Fruit fly (Drosophila melanogaster): ENCODE measurements around the gene Septin4.
A peak's percentile ranks its signal among the peaks of the same experiment; 100 is the strongest.

Gene Septin4

DNA sequence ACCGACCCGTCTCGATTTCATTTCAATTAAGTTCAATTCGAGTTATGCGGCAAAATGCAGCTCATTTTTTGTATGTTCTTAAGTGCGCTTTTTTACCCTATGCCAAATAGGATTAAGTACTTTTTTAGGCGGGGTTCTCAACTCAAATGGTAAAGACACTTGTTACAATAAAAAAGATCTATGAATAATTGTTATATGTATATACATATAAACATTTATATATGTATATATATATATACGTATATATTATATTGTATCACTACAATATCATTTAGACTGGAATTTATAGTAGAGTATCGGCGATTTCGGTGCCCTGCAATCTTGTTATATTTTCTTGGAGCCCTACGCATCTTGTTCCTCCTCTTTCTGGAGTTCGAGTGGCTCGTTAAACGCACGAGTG is 5.0 kb downstream of the Septin4 start:
- TF ChIP-seq bsh (GFP tag; optimal IDR thresholded peaks at IDR 0.05) = peak in 1 of 2 experiments; percentile 55
- TF ChIP-seq bbx (GFP tag; IDR thresholded peaks at IDR 0.05; ENCODE audit: partially characterized antibody) = no peak
- TF ChIP-seq gem (tag; optimal IDR thresholded peaks at IDR 0.05) = peak; percentile 29
- peak; percentile 29 for TF ChIP-seq Blimp-1 (GFP tag; optimal IDR thresholded peaks at IDR 0.05)
- peak; percentile 15 for TF ChIP-seq nmo (GFP tag; optimal IDR thresholded peaks at IDR 0.05)
- no peak for TF ChIP-seq p53 (GFP tag; optimal IDR thresholded peaks at IDR 0.05)
- TF ChIP-seq zf30C (GFP tag; optimal IDR thresholded peaks at IDR 0.05) = no peak
- TF ChIP-seq CG2712 (tag; optimal IDR thresholded peaks at IDR 0.05) = peak; percentile 34
- TF ChIP-seq Doc2 (GFP tag; IDR thresholded peaks at IDR 0.05) = no peak
- TF ChIP-seq D19A (tag; optimal IDR thresholded peaks at IDR 0.05) = peak; percentile 92
- peak; percentile 25 for TF ChIP-seq fd96Cb (tag; optimal IDR thresholded peaks at IDR 0.05)

DNA sequence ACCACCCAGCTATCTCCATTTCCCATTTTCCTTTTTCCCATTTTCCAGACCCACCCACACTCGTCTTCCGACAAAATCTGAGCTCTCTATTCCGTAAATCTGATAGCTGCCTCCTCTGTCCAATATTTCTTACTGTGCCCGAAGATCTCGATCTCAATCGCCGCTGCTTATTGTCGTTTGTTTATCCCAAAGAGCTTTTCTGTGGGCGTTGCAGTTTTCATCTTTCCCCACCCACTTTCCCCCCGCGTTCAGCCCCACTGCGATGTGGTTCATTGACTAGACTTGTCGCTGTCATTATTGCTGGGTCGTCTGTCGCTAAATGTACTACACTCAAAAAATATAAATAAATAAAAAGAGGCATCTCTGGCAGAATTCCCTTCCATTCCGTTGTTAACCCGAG is 5.6 kb downstream of the Septin4 start:
- TF ChIP-seq sr (GFP tag; IDR thresholded peaks at IDR 0.05) (peak; percentile 90), grn (GFP tag; optimal IDR thresholded peaks at IDR 0.05) (peak; percentile 34), zf30C (GFP tag; optimal IDR thresholded peaks at IDR 0.05) (no peak)

DNA sequence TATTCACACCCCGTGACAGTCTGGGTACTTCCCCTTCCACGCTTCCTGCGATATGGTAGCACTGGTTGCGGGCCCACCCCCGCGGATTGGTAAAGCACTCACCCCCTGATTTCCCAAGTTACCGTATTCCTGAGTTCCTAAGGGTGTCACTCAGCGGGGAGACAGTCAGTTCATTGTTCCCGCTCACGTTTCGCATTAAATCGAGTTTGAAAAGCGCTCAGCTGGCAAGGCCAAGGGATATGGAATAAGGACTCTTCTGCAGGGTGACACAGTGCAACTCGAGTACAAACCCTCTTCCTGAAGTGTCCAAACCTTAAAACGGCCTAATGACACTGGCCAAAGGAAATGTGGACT is 6.9 kb downstream of the Septin4 start:
- TF ChIP-seq pros (GFP tag; optimal IDR thresholded peaks at IDR 0.05) (peak; percentile 74), E2f2 (GFP tag; IDR thresholded peaks at IDR 0.05) (0 out of 2 replicates have a peak, but pooled peaks have one; percentile 9), gcm2 (GFP tag; optimal IDR thresholded peaks at IDR 0.05) (no peak), Dref (GFP tag; IDR thresholded peaks at IDR 0.05) (0 out of 2 replicates have a peak, but pooled peaks have one; percentile 31), Med (GFP tag) (peak; percentile 31), ci (GFP tag; IDR thresholded peaks at IDR 0.05) (no peak), CG13287 (GFP tag; IDR thresholded peaks at IDR 0.05; ENCODE audit: partially characterized antibody) (no peak), CG5953 (GFP tag; IDR thresholded peaks at IDR 0.05) (no peak), z (GFP tag; IDR thresholded peaks at IDR 0.05) (peak; percentile 60; the same call in 2 of the 3 replicates), CG14710 (tag; optimal IDR thresholded peaks at IDR 0.05) (peak; percentile 32)

DNA sequence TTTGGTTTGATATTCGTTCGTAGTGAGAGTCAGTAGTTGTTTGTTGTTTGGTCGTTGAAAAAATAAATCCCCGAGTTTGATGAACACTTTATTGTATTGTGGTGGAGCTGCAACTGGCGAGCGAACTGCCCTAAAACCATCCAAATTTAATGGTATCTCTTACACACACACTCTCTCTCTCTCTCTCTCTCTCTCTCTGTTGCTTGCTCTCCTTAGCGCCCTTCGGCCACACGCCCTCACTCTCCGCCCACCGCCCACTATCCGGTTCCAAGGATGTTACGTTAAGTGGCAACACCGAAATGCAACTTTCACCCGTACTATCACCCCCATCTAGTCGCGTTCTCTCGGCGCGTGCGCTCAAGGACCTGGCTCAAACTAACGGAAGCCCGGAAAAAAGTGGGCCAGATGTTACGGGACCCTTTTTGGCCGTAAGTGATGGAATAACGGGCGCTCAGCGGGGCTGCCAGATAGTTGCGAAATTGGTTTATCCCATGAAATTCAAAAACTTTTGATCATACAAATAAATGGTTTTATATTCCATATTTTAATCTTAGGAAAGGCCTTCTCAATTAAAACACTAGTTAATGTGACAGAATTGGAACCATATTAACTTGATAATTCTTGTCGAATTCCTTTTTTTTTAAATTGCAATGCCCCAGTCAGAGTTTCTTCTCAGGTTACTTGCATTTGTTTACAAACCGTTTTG is 7.4 kb downstream of the Septin4 start:
- no peak for TF ChIP-seq Ravus (GFP tag; IDR thresholded peaks at IDR 0.05)
- peak; percentile 80 for TF ChIP-seq ewg (GFP tag; optimal IDR thresholded peaks at IDR 0.05)
- TF ChIP-seq CG11504 (tag; optimal IDR thresholded peaks at IDR 0.05) = peak; percentile 38
- TF ChIP-seq cad (GFP tag; optimal IDR thresholded peaks at IDR 0.05) = no peak
- TF ChIP-seq esg (GFP tag; conservative IDR thresholded peaks at IDR 0.05) = no peak
- TF ChIP-seq Med (GFP tag) = peak; percentile 36
- TF ChIP-seq sens (GFP tag) = peak; percentile 78
- 0 out of 4 replicates have a peak, but pooled peaks have one; percentile 25 for TF ChIP-seq chinmo (GFP tag; IDR thresholded peaks at IDR 0.05; ENCODE audit: partially characterized antibody)
- TF ChIP-seq CG17912 (GFP tag; optimal IDR thresholded peaks at IDR 0.05) = no peak
- no peak for TF ChIP-seq grn (GFP tag; optimal IDR thresholded peaks at IDR 0.05)
- TF ChIP-seq Deaf1 (tag; optimal IDR thresholded peaks at IDR 0.05) = no peak
- no peak for TF ChIP-seq kah (GFP tag; optimal IDR thresholded peaks at IDR 0.05)
- TF ChIP-seq CG32772 (GFP tag; IDR thresholded peaks at IDR 0.05) = no peak
- no peak for TF ChIP-seq chif (GFP tag; optimal IDR thresholded peaks at IDR 0.05)
- no peak for TF ChIP-seq Awh (GFP tag; IDR thresholded peaks at IDR 0.05)
- TF ChIP-seq CkIIα-i1 (GFP tag; IDR thresholded peaks at IDR 0.05) = no peak
- no peak for TF ChIP-seq Hr3 (GFP tag; optimal IDR thresholded peaks at IDR 0.05)
- TF ChIP-seq hkb (optimal IDR thresholded peaks at IDR 0.05) = no peak
- TF ChIP-seq hkb (GFP tag; IDR thresholded peaks at IDR 0.05) = no peak
- no peak for TF ChIP-seq bowl (GFP tag; IDR thresholded peaks at IDR 0.05)
- TF ChIP-seq CG16779 (GFP tag; IDR thresholded peaks at IDR 0.05) = no peak
- no peak for TF ChIP-seq CG8388 (GFP tag; optimal IDR thresholded peaks at IDR 0.05)
- TF ChIP-seq H2.0 (GFP tag; IDR thresholded peaks at IDR 0.05) = no peak
- no peak for TF ChIP-seq CG10267 (tag; optimal IDR thresholded peaks at IDR 0.05)
- no peak for TF ChIP-seq amos (GFP tag; IDR thresholded peaks at IDR 0.05; ENCODE audit: partially characterized antibody)

Measured in whole organism, embryonic.